Fruit fly (Drosophila melanogaster): ENCODE measurements around the gene Mat89Ba.
A peak's percentile ranks its signal among the peaks of the same experiment; 100 is the strongest.

The Mat89Ba gene

dm6 chr3R:16223252-16224037, 48.8 kb downstream of the Mat89Ba start (continued):
- TF ChIP-seq CG4730 (GFP tag; IDR thresholded peaks at IDR 0.05) (no peak), gt (GFP tag; IDR thresholded peaks at IDR 0.05) (no peak), az2 (GFP tag; optimal IDR thresholded peaks at IDR 0.05) (no peak), CG2120 (GFP tag; optimal IDR thresholded peaks at IDR 0.05) (peak; percentile 15), fd64A (GFP tag; optimal IDR thresholded peaks at IDR 0.05) (no peak), Side (GFP tag; optimal IDR thresholded peaks at IDR 0.05) (no peak), CG11560 (tag; IDR thresholded peaks at IDR 0.05) (no peak), Kr (GFP tag; optimal IDR thresholded peaks at IDR 0.05) (no peak), hkb (optimal IDR thresholded peaks at IDR 0.05) (no peak), hkb (GFP tag; IDR thresholded peaks at IDR 0.05) (peak; percentile 9; the same call in 1 of the 2 replicates), CG10147 (GFP tag; optimal IDR thresholded peaks at IDR 0.05) (peak; percentile 3), CG2712 (tag; optimal IDR thresholded peaks at IDR 0.05) (peak; percentile 22), dysf (GFP tag; IDR thresholded peaks at IDR 0.05) (no peak), CG3995 (GFP tag; optimal IDR thresholded peaks at IDR 0.05) (no peak), gsb-n (tag; optimal IDR thresholded peaks at IDR 0.05) (no peak), CG17359 (tag; optimal IDR thresholded peaks at IDR 0.05) (peak; percentile 29), CG15514 (GFP tag; optimal IDR thresholded peaks at IDR 0.05) (peak; percentile 40), dmrt11E (tag; optimal IDR thresholded peaks at IDR 0.05) (no peak), E2f1 (GFP tag; IDR thresholded peaks at IDR 0.05) (no peak), nerfin-2 (GFP tag; IDR thresholded peaks at IDR 0.05; ENCODE audit: partially characterized antibody) (0 out of 2 replicates have a peak, but pooled peaks have one; percentile 14), CG42726 (GFP tag; IDR thresholded peaks at IDR 0.05; ENCODE audit: partially characterized antibody) (no peak), otp (GFP tag; IDR thresholded peaks at IDR 0.05) (peak; percentile 56; the same call in 1 of the 3 replicates), Dbx (GFP tag; IDR thresholded peaks at IDR 0.05) (peak; percentile 39; the same call in 1 of the 3 replicates), trh (GFP tag; optimal IDR thresholded peaks at IDR 0.05) (no peak), CrebB (tag; optimal IDR thresholded peaks at IDR 0.05) (peak; percentile 18), bab2 (GFP tag; optimal IDR thresholded peaks at IDR 0.05) (no peak), lilli (GFP tag; optimal IDR thresholded peaks at IDR 0.05) (no peak), CG12391 (tag; optimal IDR thresholded peaks at IDR 0.05) (peak; percentile 26), B-H2 (GFP tag; optimal IDR thresholded peaks at IDR 0.05) (peak; percentile 35), NC2β (GFP tag; optimal IDR thresholded peaks at IDR 0.05) (no peak), rib (GFP tag; IDR thresholded peaks at IDR 0.05) (no peak), CG33557 (GFP tag; optimal IDR thresholded peaks at IDR 0.05) (no peak), CG8281 (tag; optimal IDR thresholded peaks at IDR 0.05) (no peak), corto (GFP tag; optimal IDR thresholded peaks at IDR 0.05) (no peak), CG2129 (GFP tag; IDR thresholded peaks at IDR 0.05; ENCODE audit: partially characterized antibody) (no peak), CG11456 (GFP tag; IDR thresholded peaks at IDR 0.05) (no peak), Abd-B (GFP tag; optimal IDR thresholded peaks at IDR 0.05) (no peak), Hmr (GFP tag; optimal IDR thresholded peaks at IDR 0.05) (peak; percentile 42), Dfd (GFP tag; optimal IDR thresholded peaks at IDR 0.05) (no peak), Hsf (GFP tag; optimal IDR thresholded peaks at IDR 0.05) (peak; percentile 11), HmgD (GFP tag; optimal IDR thresholded peaks at IDR 0.05) (no peak), so (GFP tag; IDR thresholded peaks at IDR 0.05) (no peak), CG4282 (GFP tag; optimal IDR thresholded peaks at IDR 0.05) (no peak), Stat92E (GFP tag; optimal IDR thresholded peaks at IDR 0.05) (no peak), fu2 (GFP tag; optimal IDR thresholded peaks at IDR 0.05) (no peak), Atf3 (GFP tag; optimal IDR thresholded peaks at IDR 0.05) (no peak), CG6683 (GFP tag; optimal IDR thresholded peaks at IDR 0.05) (no peak), CG17802 (tag; optimal IDR thresholded peaks at IDR 0.05) (no peak), Fer2 (tag; optimal IDR thresholded peaks at IDR 0.05) (no peak)
